Worm (Caenorhabditis elegans) whole organism, early embryonic: Measurements from ENCODE around the gene C35B1.2.

Experiments used
- B0310.2 ChIP-seq: sonication (generic microtip); optimal IDR thresholded peaks from 2 replicates; lab custom pipeline; 2016; ENCODE audit warnings: mild to moderate bottlenecking, missing genetic modification characterization, missing compliant biosample characterization
- F13C5.2 ChIP-seq: sonication (generic microtip); optimal IDR thresholded peaks from 2 replicates; lab custom pipeline; 2017; ENCODE audit warnings: mild to moderate bottlenecking, missing genetic modification characterization, inconsistent platforms, missing compliant biosample characterization
- aly-1 ChIP-seq: sonication (generic microtip); optimal IDR thresholded peaks from 2 replicates; lab custom pipeline; 2016; ENCODE audit warnings: missing genetic modification characterization, missing compliant biosample characterization
- ama-1 ChIP-seq: fragments of 150-350 bp; optimal IDR thresholded peaks from 2 replicates; lab custom pipeline; 2014
- ceh-13 ChIP-seq: fragments of 200-800 bp; sonication (Bioruptor generic); optimal IDR thresholded peaks from 2 replicates; lab custom pipeline; 2018; ENCODE audit warnings: mild to moderate bottlenecking, missing genetic modification characterization, missing compliant biosample characterization
- ceh-36 ChIP-seq: sonication (generic microtip); optimal IDR thresholded peaks from 2 replicates; lab custom pipeline; 2016; ENCODE audit warnings: missing genetic modification characterization, inconsistent platforms, missing compliant biosample characterization
- ets-7 ChIP-seq: sonication (generic microtip); optimal IDR thresholded peaks from 2 replicates; lab custom pipeline; 2016; ENCODE audit warnings: missing genotype, missing genetic modification characterization, missing compliant biosample characterization
- flt-1 ChIP-seq: fragments of 200-800 bp; sonication (Bioruptor generic); IDR thresholded peaks from 2 replicates; pipeline ENCODE4 v1.3.6; 2022; ENCODE audit warnings: missing genetic modification characterization, missing compliant biosample characterization
- hmbx-1 ChIP-seq: sonication (generic microtip); optimal IDR thresholded peaks from 2 replicates; lab custom pipeline; 2016; ENCODE audit warnings: mild to moderate bottlenecking, missing genetic modification characterization, missing compliant biosample characterization
- hmg-4 ChIP-seq: fragments of 200-800 bp; sonication (Bioruptor generic); optimal IDR thresholded peaks from 2 replicates; lab custom pipeline; 2018; ENCODE audit warnings: mild to moderate bottlenecking, missing genetic modification characterization, missing compliant biosample characterization
- hnd-1 ChIP-seq: sonication (generic microtip); optimal IDR thresholded peaks from 2 replicates; lab custom pipeline; 2016; ENCODE audit warnings: missing genetic modification characterization, missing compliant biosample characterization
- pes-1 ChIP-seq: fragments of 200-800 bp; sonication (Bioruptor generic); IDR thresholded peaks from 2 replicates; pipeline ENCODE4 v1.3.6; 2022; ENCODE audit warnings: missing genetic modification reagents, missing genetic modification characterization, missing compliant biosample characterization
- scrt-1 ChIP-seq: fragments of 200-800 bp; sonication (Bioruptor generic); IDR thresholded peaks from 2 replicates; pipeline ENCODE4 v1.3.6; 2022; ENCODE audit warnings: missing genetic modification characterization, missing compliant biosample characterization
- sea-1 ChIP-seq: fragments of 200-800 bp; sonication (Bioruptor generic); conservative IDR thresholded peaks from 2 replicates; pipeline ENCODE4 v1.3.6; 2022; ENCODE audit warnings: missing genetic modification characterization, missing compliant biosample characterization
- tbx-11 ChIP-seq: fragments of 200-800 bp; sonication (Bioruptor generic); IDR thresholded peaks from 2 replicates; pipeline ENCODE4 v1.3.6; 2022; ENCODE audit warnings: missing genetic modification characterization, missing compliant biosample characterization
- tbx-37 ChIP-seq: fragments of 200-800 bp; sonication (Bioruptor generic); conservative IDR thresholded peaks from 2 replicates; pipeline ENCODE4 v1.3.6; 2022; ENCODE audit warnings: missing genetic modification reagents, missing genetic modification characterization, missing compliant biosample characterization
- tra-4 ChIP-seq: sonication (generic microtip); optimal IDR thresholded peaks from 2 replicates; lab custom pipeline; 2017; ENCODE audit warnings: missing genetic modification characterization, missing compliant biosample characterization

The C35B1.2 gene

ce11 chrIV:4074610-4075009 is 11.4 kb upstream of the C35B1.2 start, which contains the start of gene W03D2.9:
Gene W03D2.9 (minus strand): TSS chrIV:4074710.
- TF ChIP-seq ets-7 (tag; lab: Kevin White, UChicago) (no peak), hmg-4 (GFP tag; lab: Kevin White, UChicago) (no peak), tra-4 (tag; lab: Kevin White, UChicago) (no peak), aly-1 (tag; lab: Kevin White, UChicago) (no peak)

- TF ChIP-seq ets-7 (tag; lab: Kevin White, UChicago) (no peak), pes-1 (GFP tag; lab: Robert Waterston, UW) (no peak), hmg-4 (GFP tag; lab: Kevin White, UChicago) (no peak), ceh-36 (no peak), scrt-1 (GFP tag; lab: Robert Waterston, UW) (no peak), aly-1 (tag; lab: Kevin White, UChicago) (no peak), tra-4 (tag; lab: Kevin White, UChicago) (no peak), ama-1 (lab: Kevin White, UChicago) (no peak), F13C5.2 (tag; lab: Kevin White, UChicago) (no peak), tbx-37 (GFP tag; lab: Robert Waterston, UW) (no peak), hnd-1 (no peak), hmbx-1 (tag; lab: Kevin White, UChicago) (no peak), flt-1 (GFP tag; lab: Robert Waterston, UW) (no peak), B0310.2 (tag; lab: Kevin White, UChicago) (no peak), tbx-11 (GFP tag; lab: Robert Waterston, UW) (no peak), ceh-13 (GFP tag; lab: Kevin White, UChicago) (no peak), sea-1 (GFP tag; lab: Robert Waterston, UW) (no peak)
These were observed 9.2 kb upstream of the C35B1.2 start for ce11 chrIV:4076690-4077295.

- TF ChIP-seq ceh-36 (no peak), aly-1 (tag; lab: Kevin White, UChicago) (no peak), B0310.2 (tag; lab: Kevin White, UChicago) (no peak)
These were observed 7.1 kb upstream of the C35B1.2 start, which contains the start of gene C35B1.8 for ce11 chrIV:4078901-4079300. Gene C35B1.8 (minus strand): TSS chrIV:4079001.

- TF ChIP-seq F13C5.2 (tag; lab: Kevin White, UChicago) (no peak), scrt-1 (GFP tag; lab: Robert Waterston, UW) (no peak), tra-4 (tag; lab: Kevin White, UChicago) (no peak), pes-1 (GFP tag; lab: Robert Waterston, UW) (no peak), ama-1 (lab: Kevin White, UChicago) (no peak), tbx-37 (GFP tag; lab: Robert Waterston, UW) (no peak), ceh-13 (GFP tag; lab: Kevin White, UChicago) (no peak), tbx-11 (GFP tag; lab: Robert Waterston, UW) (no peak), sea-1 (GFP tag; lab: Robert Waterston, UW) (no peak), hmg-4 (GFP tag; lab: Kevin White, UChicago) (no peak), flt-1 (GFP tag; lab: Robert Waterston, UW) (no peak), ets-7 (tag; lab: Kevin White, UChicago) (no peak), aly-1 (tag; lab: Kevin White, UChicago) (no peak), ceh-36 (no peak), B0310.2 (tag; lab: Kevin White, UChicago) (no peak), hmbx-1 (tag; lab: Kevin White, UChicago) (no peak), hnd-1 (no peak)
These were observed 6.5 kb upstream of the C35B1.2 start, which contains the start of gene C35B1.4 for ce11 chrIV:4079514-4079913. Gene C35B1.4 (plus strand): TSS chrIV:4079814.

ce11 chrIV:4080846-4081245 is 5.2 kb upstream of the C35B1.2 start, which contains the start of the genes C35B1.9 and C35B1.3:
Gene C35B1.9 (minus strand): TSS chrIV:4080946.
Gene C35B1.3 (plus strand): TSS chrIV:4081151.
- TF ChIP-seq ets-7 (tag; lab: Kevin White, UChicago) = no peak
- TF ChIP-seq hmg-4 (GFP tag; lab: Kevin White, UChicago) = no peak
- TF ChIP-seq sea-1 (GFP tag; lab: Robert Waterston, UW) = no peak
- no peak for TF ChIP-seq hnd-1
- no peak for TF ChIP-seq ceh-13 (GFP tag; lab: Kevin White, UChicago)
- TF ChIP-seq flt-1 (GFP tag; lab: Robert Waterston, UW) = no peak
- no peak for TF ChIP-seq tbx-11 (GFP tag; lab: Robert Waterston, UW)
- TF ChIP-seq B0310.2 (tag; lab: Kevin White, UChicago) = no peak
- TF ChIP-seq scrt-1 (GFP tag; lab: Robert Waterston, UW) = no peak
- no peak for TF ChIP-seq F13C5.2 (tag; lab: Kevin White, UChicago)
- TF ChIP-seq aly-1 (tag; lab: Kevin White, UChicago) = no peak
- TF ChIP-seq tra-4 (tag; lab: Kevin White, UChicago) = no peak
- TF ChIP-seq tbx-37 (GFP tag; lab: Robert Waterston, UW) = no peak
- no peak for TF ChIP-seq ama-1 (lab: Kevin White, UChicago)

ce11 chrIV:4082599-4082998 is 3.4 kb upstream of the C35B1.2 start:
- TF ChIP-seq hmbx-1 (tag; lab: Kevin White, UChicago) (no peak), hnd-1 (no peak), hmg-4 (GFP tag; lab: Kevin White, UChicago) (no peak), tbx-11 (GFP tag; lab: Robert Waterston, UW) (no peak), F13C5.2 (tag; lab: Kevin White, UChicago) (no peak), ama-1 (lab: Kevin White, UChicago) (no peak), tbx-37 (GFP tag; lab: Robert Waterston, UW) (no peak), flt-1 (GFP tag; lab: Robert Waterston, UW) (no peak), aly-1 (tag; lab: Kevin White, UChicago) (no peak), scrt-1 (GFP tag; lab: Robert Waterston, UW) (no peak), sea-1 (GFP tag; lab: Robert Waterston, UW) (no peak), tra-4 (tag; lab: Kevin White, UChicago) (no peak), pes-1 (GFP tag; lab: Robert Waterston, UW) (no peak)
